Fruit fly (Drosophila melanogaster) whole organism, embryonic: ENCODE measurements around the gene vir-1.

Experiments
- CG10462 ChIP-seq: fragments of 200-800 bp; sonication (Bioruptor generic); optimal IDR thresholded peaks from 2 replicates; lab custom pipeline; 2016; ENCODE audit warnings: missing biosample characterization, missing genetic modification characterization
- CG18599 ChIP-seq: fragments of 200-800 bp; sonication (Bioruptor generic); optimal IDR thresholded peaks from 3 replicates; lab custom pipeline; 2017; ENCODE audit warnings: missing biosample characterization, missing genetic modification characterization, mild to moderate bottlenecking, moderate library complexity, missing genetic modification reagents
- CG30431 ChIP-seq: fragments of 200-800 bp; sonication (Bioruptor generic); optimal IDR thresholded peaks from 2 replicates; lab custom pipeline; 2017; ENCODE audit warnings: missing biosample characterization, missing genetic modification characterization
- Eip74EF ChIP-seq, 2 experiments: fragments of 200-800 bp in 1 of 2; fragments of >200 bp in 1 of 2; sonication (Bioruptor generic) in 1 of 2; optimal IDR thresholded peaks; 2 replicates each; lab custom pipeline; 2017 to 2019; ENCODE audit warnings: missing biosample characterization in 2 of 2, missing genetic modification characterization in 2 of 2, mild to moderate bottlenecking in 1 of 2, moderate library complexity in 1 of 2
- Hr78 ChIP-seq, 2 experiments: fragments of 200-800 bp in 1 of 2; fragments of >200 bp in 1 of 2; sonication (Bioruptor generic) in 1 of 2; optimal IDR thresholded peaks; 2 replicates each; lab custom pipeline; 2017 to 2019; ENCODE audit warnings: missing biosample characterization in 2 of 2, missing genetic modification characterization in 2 of 2, mild to moderate bottlenecking in 1 of 2, moderate library complexity in 1 of 2
- ac ChIP-seq: fragments of 200-800 bp; sonication (Bioruptor generic); optimal IDR thresholded peaks from 3 replicates; lab custom pipeline; 2017; ENCODE audit warnings: missing biosample characterization, mild to moderate bottlenecking, missing genetic modification characterization
- luna ChIP-seq: fragments of 200-800 bp; sonication (Bioruptor generic); optimal IDR thresholded peaks from 2 replicates; lab custom pipeline; 2016; ENCODE audit warnings: missing biosample characterization, missing genetic modification characterization
- pan ChIP-seq, 4 experiments: fragments of >200 bp in 3 of 4; fragments of 200-800 bp in 1 of 4; sonication (Bioruptor generic) in 1 of 4; optimal IDR thresholded peaks in 3 of 4; IDR thresholded peaks in 1 of 4; 2 replicates each; pipeline versions ENCODE4 v1.3.6 to Lab custom; 2017 to 2022; ENCODE audit warnings: missing biosample characterization in 2 of 4, missing genetic modification characterization in 2 of 4, mixed read lengths in 1 of 4

DNA sequence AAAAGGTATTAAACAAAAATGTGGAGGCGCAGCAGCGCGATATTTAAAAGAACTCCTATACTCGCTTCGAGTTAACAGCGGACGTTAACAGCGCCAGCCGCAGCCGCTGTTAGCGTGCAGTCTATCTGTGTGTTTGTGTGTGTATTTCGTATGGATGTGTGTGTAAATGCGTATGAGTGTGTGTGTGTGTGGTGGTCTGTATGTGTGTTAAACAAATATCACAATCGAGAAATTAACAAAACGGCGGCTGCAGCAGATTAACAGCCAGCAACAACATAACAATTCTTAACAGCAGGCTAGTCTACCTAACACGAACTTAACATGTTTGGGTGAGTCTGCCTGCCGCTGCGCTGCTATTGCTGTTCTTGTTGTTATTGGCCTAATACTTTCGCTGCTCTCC, 34.0 kb upstream of the vir-1 start:
- no peak for TF ChIP-seq pan (optimal IDR thresholded peaks at IDR 0.05; lab: Kevin White, UChicago)
- no peak for TF ChIP-seq pan (GFP tag; optimal IDR thresholded peaks at IDR 0.05 in 1 of 2, IDR thresholded peaks at IDR 0.05 in 1 of 2)
- no peak for TF ChIP-seq CG18599
- no peak for TF ChIP-seq CG10462 (GFP tag; lab: Kevin White, UChicago)
- TF ChIP-seq Eip74EF (GFP tag; optimal IDR thresholded peaks at IDR 0.05; lab: Kevin White, UChicago): no peak
- no peak for TF ChIP-seq luna (GFP tag; lab: Kevin White, UChicago)
- no peak for TF ChIP-seq Hr78 (GFP tag; optimal IDR thresholded peaks at IDR 0.05; lab: Kevin White, UChicago)
- TF ChIP-seq ac (GFP tag; lab: Kevin White, UChicago): no peak
- TF ChIP-seq CG30431 (GFP tag; lab: Kevin White, UChicago): no peak
